Worm (Caenorhabditis elegans) whole organism, L2 larva: ENCODE data around the gene lst-2.
"Not testable (repeated sequence)": the region's sequence is repeated elsewhere in the genome, so short reads cannot be mapped to it uniquely, and the experiment has no call there.

Experiments used
- C34F6.9 ChIP-seq: fragments of 150-350 bp; optimal IDR thresholded peaks from 2 replicates; lab custom pipeline; 2014; ENCODE audit warnings: missing biosample characterization, missing genetic modification characterization
- R02D3.7 ChIP-seq: fragments of 150-350 bp; optimal IDR thresholded peaks from 2 replicates; lab custom pipeline; 2014; ENCODE audit warnings: missing biosample characterization, missing genetic modification characterization
- ZK546.5 ChIP-seq: sonication (generic microtip); optimal IDR thresholded peaks from 2 replicates; lab custom pipeline; 2017; ENCODE audit warnings: missing biosample characterization, missing genetic modification characterization
- ama-1 ChIP-seq: fragments of 150-350 bp; optimal IDR thresholded peaks from 2 replicates; lab custom pipeline; 2018; ENCODE audit warnings: inconsistent platforms
- crh-2 ChIP-seq: sonication (generic microtip); optimal IDR thresholded peaks from 2 replicates; lab custom pipeline; 2017; ENCODE audit warnings: missing biosample characterization, missing genetic modification characterization
- dmd-4 ChIP-seq: sonication (generic microtip); optimal IDR thresholded peaks from 2 replicates; lab custom pipeline; 2017; ENCODE audit warnings: missing biosample characterization, missing genetic modification characterization
- lin-13 ChIP-seq: fragments of 150-350 bp; optimal IDR thresholded peaks from 2 replicates; lab custom pipeline; 2014; ENCODE audit warnings: missing biosample characterization, missing genetic modification reagents, missing genetic modification characterization
- nhr-10 ChIP-seq: sonication (generic microtip); optimal IDR thresholded peaks from 2 replicates; lab custom pipeline; 2017; ENCODE audit warnings: missing biosample characterization, missing genetic modification characterization
- nhr-21 ChIP-seq: fragments of 150-350 bp; optimal IDR thresholded peaks from 2 replicates; lab custom pipeline; 2014; ENCODE audit warnings: missing biosample characterization, missing genetic modification characterization
- nhr-23 ChIP-seq: fragments of 150-350 bp; optimal IDR thresholded peaks from 2 replicates; lab custom pipeline; 2014; ENCODE audit warnings: missing biosample characterization, missing genetic modification reagents, missing genetic modification characterization
- nhr-6 ChIP-seq: fragments of 150-350 bp; optimal IDR thresholded peaks from 2 replicates; lab custom pipeline; 2014; ENCODE audit warnings: missing biosample characterization, missing genetic modification characterization
- sem-4 ChIP-seq: fragments of 150-350 bp; optimal IDR thresholded peaks from 2 replicates; lab custom pipeline; 2014; ENCODE audit warnings: missing biosample characterization, missing genetic modification reagents, missing genetic modification characterization
- sma-9 ChIP-seq, 2 experiments: fragments of 150-350 bp in 1 of 2; sonication (generic microtip) in 1 of 2; optimal IDR thresholded peaks; 2 replicates each; lab custom pipeline; 2014 to 2016; ENCODE audit warnings: missing genetic modification characterization in 2 of 2, mild to moderate bottlenecking in 1 of 2, missing biosample characterization in 1 of 2, missing compliant biosample characterization in 1 of 2, missing genetic modification reagents in 1 of 2, moderate library complexity in 1 of 2
- zag-1 ChIP-seq: fragments of 150-350 bp; optimal IDR thresholded peaks from 2 replicates; lab custom pipeline; 2014; ENCODE audit warnings: missing biosample characterization, missing genetic modification characterization

lst-2 gene

ce11 chrX:4342730-4343129 lies 40.4 kb downstream of the lst-2 start:
- TF ChIP-seq nhr-10, result no peak
- TF ChIP-seq sma-9 (GFP tag; optimal IDR thresholded peaks at IDR 0.05; lab: Kevin White, UChicago), result no peak
- TF ChIP-seq sma-9 (tag; optimal IDR thresholded peaks at IDR 0.05; lab: Kevin White, UChicago), result no peak
- TF ChIP-seq nhr-21 (tag; lab: Kevin White, UChicago), result no peak
- no peak for TF ChIP-seq dmd-4
- TF ChIP-seq lin-13, result no peak

ce11 chrX:4339332-4339731 lies 43.8 kb downstream of the lst-2 start, which contains the start of gene cst-1:
TSS of gene cst-1 (plus strand) at chrX:4339632.
- not testable (repeated sequence) for TF ChIP-seq crh-2, nhr-6, zag-1 (tag; lab: Kevin White, UChicago)

ce11 chrX:4335950-4336349 lies 47.2 kb downstream of the lst-2 start, which contains the start of gene cst-2:
TSS of gene cst-2 (minus strand) at chrX:4336050.
- TF ChIP-seq nhr-23 (tag; lab: Kevin White, UChicago); C34F6.9 (tag; lab: Kevin White, UChicago); ama-1: not testable (repeated sequence)

- not testable (repeated sequence) for TF ChIP-seq R02D3.7 (tag; lab: Kevin White, UChicago); ZK546.5 (tag; lab: Kevin White, UChicago); lin-13
- TF ChIP-seq, all 48 proteins: peak for 0; not testable (repeated sequence) for 48
These were observed 50.9 kb downstream of the lst-2 start, which contains the start of gene C24A8.6 for ce11 chrX:4332305-4332704. TSS of gene C24A8.6 (minus strand) at chrX:4332405.

ce11 chrX:4328816-4329215 lies 54.4 kb downstream of the lst-2 start, which contains the start of gene C24A8.5:
TSS of gene C24A8.5 (minus strand) at chrX:4328916.
- no peak for TF ChIP-seq sem-4
